Worm (Caenorhabditis elegans): ENCODE results near the gene penr-1.

DNA sequence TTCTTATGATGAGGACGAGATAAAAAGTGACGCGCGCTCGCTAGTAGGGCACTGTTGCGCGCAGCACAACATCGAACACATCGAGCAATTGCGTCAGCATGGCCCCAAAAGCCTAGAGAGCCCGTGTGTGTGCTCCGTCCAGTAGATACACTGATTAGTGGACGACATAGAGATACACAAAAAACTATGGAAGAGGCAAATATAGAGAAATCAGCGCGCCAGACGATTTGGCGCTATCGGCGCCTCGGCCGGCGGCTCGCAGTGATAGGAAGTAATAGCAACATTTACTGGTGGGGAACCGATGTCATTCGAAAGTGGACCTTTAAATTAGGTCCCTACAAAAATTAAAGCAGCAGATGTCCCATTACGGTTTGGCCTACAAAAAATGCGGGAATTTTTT, 40.8 kb upstream of the penr-1 start:
- TF ChIP-seq ama-1 (optimal IDR thresholded peaks at IDR 0.05) = no peak
- TF ChIP-seq ama-1 (GFP tag; optimal IDR thresholded peaks at IDR 0.05) = no peak
- no peak for TF ChIP-seq rcor-1 (GFP tag; IDR thresholded peaks at IDR 0.05)
- no peak for TF ChIP-seq rpc-1 (optimal IDR thresholded peaks at IDR 0.05)
- TF ChIP-seq rpc-1 (tag; optimal IDR thresholded peaks at IDR 0.05) = no peak
- no peak for TF ChIP-seq cebp-2 (GFP tag; IDR thresholded peaks at IDR 0.05)
- TF ChIP-seq dpff-1 (tag; optimal IDR thresholded peaks at IDR 0.05) = no peak
- TF ChIP-seq nhr-120 (GFP tag; IDR thresholded peaks at IDR 0.05) = no peak
